Worm (Caenorhabditis elegans) whole organism, L3 larva: ENCODE results near the gene T21B10.4.

Source experiments
- fkh-2 ChIP-seq: fragments of 150-350 bp; optimal IDR thresholded peaks from 2 replicates; lab custom pipeline; 2014; ENCODE audit warnings: missing biosample characterization, missing genetic modification reagents, missing genetic modification characterization
- fos-1 ChIP-seq: fragments of 150-350 bp; optimal IDR thresholded peaks from 2 replicates; lab custom pipeline; 2014; ENCODE audit warnings: missing biosample characterization, missing genetic modification characterization
- hmg-11 ChIP-seq: sonication (generic microtip); optimal IDR thresholded peaks from 2 replicates; lab custom pipeline; 2016; ENCODE audit warnings: missing genetic modification characterization, missing compliant biosample characterization
- mdl-1 ChIP-seq: fragments of 150-350 bp; optimal IDR thresholded peaks from 2 replicates; lab custom pipeline; 2014; ENCODE audit warnings: missing biosample characterization, missing genetic modification characterization
- nhr-77 ChIP-seq: fragments of 150-350 bp; optimal IDR thresholded peaks from 2 replicates; lab custom pipeline; 2014; ENCODE audit warnings: missing biosample characterization, missing genetic modification characterization
- pqm-1 ChIP-seq: fragments of 150-350 bp; optimal IDR thresholded peaks from 2 replicates; lab custom pipeline; 2017; ENCODE audit warnings: missing biosample characterization, missing genetic modification characterization, inconsistent platforms
- tbx-2 ChIP-seq: sonication (generic microtip); optimal IDR thresholded peaks from 2 replicates; lab custom pipeline; 2016; ENCODE audit warnings: mild to moderate bottlenecking, missing genetic modification characterization, missing compliant biosample characterization
- unc-39 ChIP-seq: sonication (generic microtip); optimal IDR thresholded peaks from 4 replicates; lab custom pipeline; 2017; ENCODE audit warnings: missing biosample characterization, missing genetic modification characterization
- ztf-11 ChIP-seq: fragments of 150-350 bp; optimal IDR thresholded peaks from 2 replicates; lab custom pipeline; 2014; ENCODE audit warnings: missing biosample characterization, missing genetic modification characterization

DNA sequence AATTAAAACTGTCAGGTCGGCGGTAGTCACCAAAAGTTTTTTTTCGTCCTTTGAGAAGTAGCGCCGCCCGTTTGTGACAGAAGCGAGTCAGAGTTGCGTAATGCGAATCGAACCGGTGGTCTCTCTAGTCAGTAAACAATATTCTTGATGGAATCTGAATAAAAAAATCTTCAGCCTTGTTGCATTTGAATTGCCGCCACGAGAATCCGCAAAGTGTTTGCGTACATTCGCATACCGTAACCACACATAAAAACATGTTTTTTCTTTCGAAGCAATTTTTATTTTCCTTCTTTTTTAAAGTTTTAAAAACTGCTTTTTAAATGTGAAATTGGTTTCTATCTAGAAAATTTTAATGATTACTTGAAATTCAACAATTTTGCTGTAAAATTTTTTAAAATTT, 49.7 kb upstream of the T21B10.4 start:
- TF ChIP-seq ztf-11: no peak
- no peak for TF ChIP-seq fkh-2 (tag; lab: Kevin White, UChicago)
- no peak for TF ChIP-seq hmg-11 (tag; lab: Kevin White, UChicago)
- no peak for TF ChIP-seq pqm-1 (tag; lab: Kevin White, UChicago)
- TF ChIP-seq nhr-77: no peak
- no peak for TF ChIP-seq tbx-2 (tag; lab: Kevin White, UChicago)
- TF ChIP-seq fos-1: no peak
- no peak for TF ChIP-seq unc-39 (tag; lab: Kevin White, UChicago)
- no peak for TF ChIP-seq mdl-1 (tag; lab: Kevin White, UChicago)
